Worm (Caenorhabditis elegans) whole organism, L4/young adult: ENCODE data around the gene B0554.4.

Source experiments
- W03F9.2 ChIP-seq: fragments of 150-350 bp; optimal IDR thresholded peaks from 2 replicates; lab custom pipeline; 2014; ENCODE audit warnings: missing biosample characterization, missing genetic modification characterization
- dao-5 ChIP-seq: sonication (generic microtip); optimal IDR thresholded peaks from 2 replicates; lab custom pipeline; 2016; ENCODE audit warnings: missing genotype, missing genetic modification characterization, moderate library complexity, missing compliant biosample characterization
- him-1 ChIP-seq: sonication (generic microtip); optimal IDR thresholded peaks from 2 replicates; lab custom pipeline; 2016; ENCODE audit warnings: missing genotype, missing genetic modification reagents, missing genetic modification characterization, missing compliant biosample characterization

- TF ChIP-seq him-1 (no peak), dao-5 (tag; lab: Kevin White, UChicago) (no peak), W03F9.2 (tag; lab: Kevin White, UChicago) (no peak)
Measured at ce11 chrV:450757-451501, 22.0 kb downstream of the B0554.4 start, which contains the start of gene nhr-123.
